Fruit fly (Drosophila melanogaster) whole organism, embryonic: ENCODE results near the gene Dora.
A peak's percentile ranks its signal among the peaks of the same experiment; 100 is the strongest.

Experiments used
- CG10543 ChIP-seq: fragments of 200-800 bp; sonication (Bioruptor generic); optimal IDR thresholded peaks from 3 replicates; lab custom pipeline; 2017; ENCODE audit warnings: missing biosample characterization, mild to moderate bottlenecking, missing genetic modification characterization, moderate library complexity
- CG32772 ChIP-seq: fragments of 200-800 bp; sonication (Bioruptor generic); IDR thresholded peaks from 2 replicates; pipeline ENCODE4 v1.3.6; 2022; ENCODE audit warnings: missing biosample characterization, missing genetic modification characterization
- Doc2 ChIP-seq: fragments of 200-800 bp; sonication (Bioruptor generic); IDR thresholded peaks from 2 replicates; pipeline ENCODE4 v1.3.6; 2022; ENCODE audit warnings: missing biosample characterization, missing genetic modification characterization
- Drgx ChIP-seq: fragments of 200-800 bp; sonication (Bioruptor generic); IDR thresholded peaks from 2 replicates; pipeline ENCODE4 v1.3.6; 2022; ENCODE audit warnings: missing biosample characterization, missing genetic modification characterization
- Fer3 ChIP-seq: fragments of 200-800 bp; sonication (Bioruptor generic); optimal IDR thresholded peaks from 2 replicates; lab custom pipeline; 2018; ENCODE audit warnings: missing biosample characterization, mild to moderate bottlenecking, missing genetic modification characterization, moderate library complexity
- ab ChIP-seq: fragments of 200-800 bp; sonication (Bioruptor generic); optimal IDR thresholded peaks from 2 replicates; lab custom pipeline; 2016; ENCODE audit warnings: missing biosample characterization, missing genetic modification characterization
- crol ChIP-seq: fragments of 200-800 bp; sonication (Bioruptor generic); IDR thresholded peaks from 2 replicates; pipeline ENCODE4 v1.3.6; 2022; ENCODE audit warnings: missing biosample characterization, missing genetic modification characterization
- grn ChIP-seq: fragments of 200-800 bp; sonication (Bioruptor generic); optimal IDR thresholded peaks from 3 replicates; lab custom pipeline; 2017; ENCODE audit warnings: missing biosample characterization, missing genetic modification characterization
- kni ChIP-seq: fragments of 200-800 bp; sonication (Bioruptor generic); optimal IDR thresholded peaks from 3 replicates; lab custom pipeline; 2017; ENCODE audit warnings: mild to moderate bottlenecking, missing biosample characterization, missing genetic modification reagents, missing genetic modification characterization
- sens-2 ChIP-seq: fragments of 200-800 bp; sonication (Bioruptor generic); IDR thresholded peaks from 2 replicates; pipeline ENCODE4 v1.3.6; 2022; ENCODE audit warnings: missing biosample characterization, missing genetic modification characterization
- sqz ChIP-seq: fragments of 200-800 bp; sonication (Bioruptor generic); optimal IDR thresholded peaks from 3 replicates; lab custom pipeline; 2018; ENCODE audit warnings: missing biosample characterization, mild to moderate bottlenecking, missing genetic modification characterization
- zfh2 ChIP-seq: fragments of 200-800 bp; sonication (Bioruptor generic); optimal IDR thresholded peaks from 2 replicates; lab custom pipeline; 2016; ENCODE audit warnings: missing biosample characterization, missing genetic modification characterization

Gene Dora

dm6 chrX:18933442-18933841 lies 69.7 kb downstream of the Dora start:
- no peak for TF ChIP-seq CG10543 (GFP tag; lab: Kevin White, UChicago)
- TF ChIP-seq sens-2 = no peak
- no peak for TF ChIP-seq Doc2 (GFP tag; lab: Robert Waterston, UW)
- peak; percentile 49 for TF ChIP-seq crol (GFP tag; lab: Robert Waterston, UW)
- peak; percentile 52; the same call in 1 of the 2 replicates for TF ChIP-seq CG32772
- TF ChIP-seq Fer3 (tag; lab: Kevin White, UChicago) = no peak
- no peak for TF ChIP-seq zfh2 (GFP tag; lab: Kevin White, UChicago)
- TF ChIP-seq ab (GFP tag; lab: Kevin White, UChicago) = no peak
- TF ChIP-seq kni (GFP tag; lab: Kevin White, UChicago) = peak; percentile 14
- peak; percentile 25 for TF ChIP-seq grn (GFP tag; lab: Kevin White, UChicago)
- TF ChIP-seq Drgx (GFP tag; lab: Robert Waterston, UW) = no peak
- peak; percentile 77 for TF ChIP-seq sqz (GFP tag; lab: Kevin White, UChicago)
